Fruit fly (Drosophila melanogaster): ENCODE results near the gene amrt.

The amrt gene

dm6 chrX:13735322-13736173 is 46.7 kb upstream of the amrt start:
- peak; percentile 9 for TF ChIP-seq achi (GFP tag; optimal IDR thresholded peaks at IDR 0.05)
- TF ChIP-seq Blimp-1 (GFP tag; optimal IDR thresholded peaks at IDR 0.05): peak; percentile 25
- TF ChIP-seq Eip78C (GFP tag): peak; percentile 57
- peak; percentile 29 for TF ChIP-seq Hr4 (GFP tag; optimal IDR thresholded peaks at IDR 0.05)
- TF ChIP-seq dsx (GFP tag; optimal IDR thresholded peaks at IDR 0.05; ENCODE audit: poor library complexity, severe bottlenecking): no peak
- peak in 1 of 2 experiments; percentile 12 for TF ChIP-seq salr (GFP tag; optimal IDR thresholded peaks at IDR 0.05)
- peak; percentile 31; the same call in 1 of the 3 replicates for TF ChIP-seq CG6163 (GFP tag; IDR thresholded peaks at IDR 0.05)
- TF ChIP-seq Eip93F (GFP tag; optimal IDR thresholded peaks at IDR 0.05): no peak
- TF ChIP-seq net (GFP tag; optimal IDR thresholded peaks at IDR 0.05): no peak

DNA sequence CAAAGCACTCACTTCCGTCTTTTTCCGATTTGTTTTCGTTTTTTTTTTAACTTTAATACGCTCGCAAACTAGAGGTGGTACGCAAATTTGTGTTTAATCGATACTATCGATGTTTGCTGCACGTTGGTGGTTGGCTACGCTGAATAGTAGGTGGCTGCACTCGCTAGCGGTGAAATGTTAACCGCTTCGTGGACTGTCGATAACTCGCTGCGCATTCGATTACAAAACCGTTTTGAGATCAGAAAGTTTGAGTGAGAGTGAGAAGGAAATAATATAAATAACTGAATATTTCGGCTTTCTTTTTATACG is 46.1 kb upstream of the amrt start, which contains the start of gene g:
Gene g, minus strand, starts transcription at position 105 of the 309 bp plus-strand sequence.
- TF ChIP-seq Eip75B (GFP tag; optimal IDR thresholded peaks at IDR 0.05) (no peak), Ets21C (GFP tag; optimal IDR thresholded peaks at IDR 0.05) (no peak), CG1621 (tag; optimal IDR thresholded peaks at IDR 0.05) (peak; percentile 72), CG6163 (GFP tag; IDR thresholded peaks at IDR 0.05) (no peak), CG10631 (GFP tag; optimal IDR thresholded peaks at IDR 0.05) (no peak), fkh (GFP tag; optimal IDR thresholded peaks at IDR 0.05) (peak; percentile 36), fd59A (GFP tag; optimal IDR thresholded peaks at IDR 0.05) (no peak), Met (GFP tag; optimal IDR thresholded peaks at IDR 0.05) (no peak), Ets96B (tag; optimal IDR thresholded peaks at IDR 0.05) (no peak), net (GFP tag; optimal IDR thresholded peaks at IDR 0.05) (no peak), Eip78C (GFP tag) (peak; percentile 35), Lpt (GFP tag; optimal IDR thresholded peaks at IDR 0.05) (no peak), CG6792 (GFP tag; optimal IDR thresholded peaks at IDR 0.05) (no peak), Hr4 (GFP tag; optimal IDR thresholded peaks at IDR 0.05) (no peak), CG11762 (GFP tag; optimal IDR thresholded peaks at IDR 0.05; ENCODE audit: insufficient read depth) (no peak), Sox15 (GFP tag; optimal IDR thresholded peaks at IDR 0.05) (no peak), CG6854 (GFP tag; optimal IDR thresholded peaks at IDR 0.05) (no peak), Hr39 (GFP tag; optimal IDR thresholded peaks at IDR 0.05) (no peak), CG11294 (GFP tag; IDR thresholded peaks at IDR 0.05) (no peak), Sox14 (GFP tag; optimal IDR thresholded peaks at IDR 0.05) (peak; percentile 9), Blimp-1 (GFP tag; optimal IDR thresholded peaks at IDR 0.05) (no peak), CG9139 (GFP tag; optimal IDR thresholded peaks at IDR 0.05) (no peak), acj6 (GFP tag; optimal IDR thresholded peaks at IDR 0.05) (no peak), Hr38 (GFP tag; optimal IDR thresholded peaks at IDR 0.05) (no peak), CG16779 (tag; optimal IDR thresholded peaks at IDR 0.05) (no peak), achi (GFP tag; optimal IDR thresholded peaks at IDR 0.05) (no peak), CG3032 (tag; optimal IDR thresholded peaks at IDR 0.05) (no peak), eg (GFP tag; IDR thresholded peaks at IDR 0.05) (no peak), Eip93F (GFP tag; optimal IDR thresholded peaks at IDR 0.05) (no peak), OdsH (GFP tag; optimal IDR thresholded peaks at IDR 0.05) (no peak), lz (GFP tag; optimal IDR thresholded peaks at IDR 0.05) (no peak), Sox102F (GFP tag; optimal IDR thresholded peaks at IDR 0.05) (no peak), fd85E (GFP tag; optimal IDR thresholded peaks at IDR 0.05) (no peak), cyc (GFP tag; optimal IDR thresholded peaks at IDR 0.05) (no peak), topi (GFP tag; optimal IDR thresholded peaks at IDR 0.05) (no peak)

dm6 chrX:13737939-13738338 is 44.3 kb upstream of the amrt start, which contains the start of gene CG11134:
Gene CG11134, plus strand, starts transcription at chrX:13737942.
- TF ChIP-seq CG15336 (GFP tag; IDR thresholded peaks at IDR 0.05): no peak
- no peak for TF ChIP-seq topi (GFP tag; optimal IDR thresholded peaks at IDR 0.05)
- TF ChIP-seq fkh (GFP tag; optimal IDR thresholded peaks at IDR 0.05): peak; percentile 75
- no peak for TF ChIP-seq eg (GFP tag; IDR thresholded peaks at IDR 0.05)
- no peak for TF ChIP-seq CG6276 (GFP tag; optimal IDR thresholded peaks at IDR 0.05)
- TF ChIP-seq Hr39 (GFP tag; optimal IDR thresholded peaks at IDR 0.05): no peak
- no peak for TF ChIP-seq ss (GFP tag; optimal IDR thresholded peaks at IDR 0.05)

Measured in whole organism, prepupa.